Worm (Caenorhabditis elegans): ENCODE measurements around the gene lron-1.

- TF ChIP-seq F13H6.1 (tag; optimal IDR thresholded peaks at IDR 0.05) (no peak), lin-39 (tag; optimal IDR thresholded peaks at IDR 0.05) (no peak), ztf-4 (tag; optimal IDR thresholded peaks at IDR 0.05) (no peak), elt-3 (tag; optimal IDR thresholded peaks at IDR 0.05) (no peak), nhr-129 (tag; optimal IDR thresholded peaks at IDR 0.05) (no peak), ama-1 (optimal IDR thresholded peaks at IDR 0.05) (no peak), unc-39 (tag; optimal IDR thresholded peaks at IDR 0.05) (no peak), aly-2 (tag; optimal IDR thresholded peaks at IDR 0.05) (no peak)
Measured at ce11 chrX:14534596-14534995, 37.9 kb upstream of the lron-1 start.

Measured in whole organism, L2 larva.